Worm (Caenorhabditis elegans) whole organism, early embryonic: ENCODE results near the gene F45D3.2.

Source experiments
- B0310.2 ChIP-seq: sonication (generic microtip); optimal IDR thresholded peaks from 2 replicates; lab custom pipeline; 2016; ENCODE audit warnings: mild to moderate bottlenecking, missing genetic modification characterization, missing compliant biosample characterization
- F13C5.2 ChIP-seq: sonication (generic microtip); optimal IDR thresholded peaks from 2 replicates; lab custom pipeline; 2017; ENCODE audit warnings: mild to moderate bottlenecking, missing genetic modification characterization, inconsistent platforms, missing compliant biosample characterization
- aly-1 ChIP-seq: sonication (generic microtip); optimal IDR thresholded peaks from 2 replicates; lab custom pipeline; 2016; ENCODE audit warnings: missing genetic modification characterization, missing compliant biosample characterization
- ama-1 ChIP-seq: fragments of 150-350 bp; optimal IDR thresholded peaks from 2 replicates; lab custom pipeline; 2014
- ceh-13 ChIP-seq: fragments of 200-800 bp; sonication (Bioruptor generic); optimal IDR thresholded peaks from 2 replicates; lab custom pipeline; 2018; ENCODE audit warnings: mild to moderate bottlenecking, missing genetic modification characterization, missing compliant biosample characterization
- ceh-36 ChIP-seq: sonication (generic microtip); optimal IDR thresholded peaks from 2 replicates; lab custom pipeline; 2016; ENCODE audit warnings: missing genetic modification characterization, inconsistent platforms, missing compliant biosample characterization
- ets-7 ChIP-seq: sonication (generic microtip); optimal IDR thresholded peaks from 2 replicates; lab custom pipeline; 2016; ENCODE audit warnings: missing genotype, missing genetic modification characterization, missing compliant biosample characterization
- flt-1 ChIP-seq: fragments of 200-800 bp; sonication (Bioruptor generic); IDR thresholded peaks from 2 replicates; pipeline ENCODE4 v1.3.6; 2022; ENCODE audit warnings: missing genetic modification characterization, missing compliant biosample characterization
- hmbx-1 ChIP-seq: sonication (generic microtip); optimal IDR thresholded peaks from 2 replicates; lab custom pipeline; 2016; ENCODE audit warnings: mild to moderate bottlenecking, missing genetic modification characterization, missing compliant biosample characterization
- hmg-4 ChIP-seq: fragments of 200-800 bp; sonication (Bioruptor generic); optimal IDR thresholded peaks from 2 replicates; lab custom pipeline; 2018; ENCODE audit warnings: mild to moderate bottlenecking, missing genetic modification characterization, missing compliant biosample characterization
- hnd-1 ChIP-seq: sonication (generic microtip); optimal IDR thresholded peaks from 2 replicates; lab custom pipeline; 2016; ENCODE audit warnings: missing genetic modification characterization, missing compliant biosample characterization
- pes-1 ChIP-seq: fragments of 200-800 bp; sonication (Bioruptor generic); IDR thresholded peaks from 2 replicates; pipeline ENCODE4 v1.3.6; 2022; ENCODE audit warnings: missing genetic modification reagents, missing genetic modification characterization, missing compliant biosample characterization
- scrt-1 ChIP-seq: fragments of 200-800 bp; sonication (Bioruptor generic); IDR thresholded peaks from 2 replicates; pipeline ENCODE4 v1.3.6; 2022; ENCODE audit warnings: missing genetic modification characterization, missing compliant biosample characterization
- sea-1 ChIP-seq: fragments of 200-800 bp; sonication (Bioruptor generic); conservative IDR thresholded peaks from 2 replicates; pipeline ENCODE4 v1.3.6; 2022; ENCODE audit warnings: missing genetic modification characterization, missing compliant biosample characterization
- tbx-11 ChIP-seq: fragments of 200-800 bp; sonication (Bioruptor generic); IDR thresholded peaks from 2 replicates; pipeline ENCODE4 v1.3.6; 2022; ENCODE audit warnings: missing genetic modification characterization, missing compliant biosample characterization
- tbx-37 ChIP-seq: fragments of 200-800 bp; sonication (Bioruptor generic); conservative IDR thresholded peaks from 2 replicates; pipeline ENCODE4 v1.3.6; 2022; ENCODE audit warnings: missing genetic modification reagents, missing genetic modification characterization, missing compliant biosample characterization
- tra-4 ChIP-seq: sonication (generic microtip); optimal IDR thresholded peaks from 2 replicates; lab custom pipeline; 2017; ENCODE audit warnings: missing genetic modification characterization, missing compliant biosample characterization

F45D3.2 gene

DNA sequence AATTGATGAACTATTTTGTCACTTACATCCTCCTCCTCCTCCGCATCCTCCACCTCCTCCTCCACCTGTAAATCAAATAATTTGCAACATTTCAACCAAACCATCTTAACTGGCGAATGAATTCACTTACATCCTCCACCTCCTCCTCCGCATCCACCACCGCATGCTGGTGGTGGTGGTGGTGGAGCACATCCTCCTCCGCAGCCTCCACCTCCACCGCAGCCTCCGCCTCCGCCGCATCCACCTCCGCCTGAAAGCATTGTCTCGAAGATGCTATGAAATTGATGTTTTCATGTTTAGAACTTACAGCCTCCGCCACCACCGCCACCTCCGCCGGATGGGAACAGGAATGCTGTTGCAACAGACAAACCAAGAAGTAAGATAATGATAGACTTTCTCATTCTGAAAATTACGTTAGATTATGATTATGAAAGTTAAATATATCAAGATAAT lies 35.7 kb downstream of the F45D3.2 start, which contains the start of gene grl-23:
grl-23 (minus strand) TSS at position 403 of the 453 bp plus-strand sequence.
- TF ChIP-seq sea-1 (GFP tag; lab: Robert Waterston, UW): no peak

DNA sequence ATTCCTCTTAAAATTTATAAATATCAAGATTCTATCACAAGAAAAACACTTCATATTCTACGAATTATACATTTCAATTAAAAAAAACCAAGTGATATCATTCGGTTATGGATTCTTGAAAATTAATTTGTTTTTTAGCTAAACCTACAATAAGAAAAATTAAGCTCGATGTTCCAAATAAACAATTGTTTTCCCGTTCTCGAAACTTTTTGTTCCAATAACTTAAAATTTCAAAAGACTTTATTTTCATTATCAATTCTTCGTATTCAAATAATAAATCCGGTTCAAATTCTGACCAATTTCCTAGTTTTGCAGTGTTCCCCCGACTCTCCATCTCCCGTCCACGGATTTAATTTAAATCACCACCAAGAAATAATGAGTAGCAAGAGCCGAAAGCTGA lies 38.5 kb downstream of the F45D3.2 start, which contains the start of gene E02A10.3:
E02A10.3 (plus strand) TSS at position 301 of the 400 bp plus-strand sequence.
- no peak for TF ChIP-seq scrt-1 (GFP tag; lab: Robert Waterston, UW)
- TF ChIP-seq B0310.2: no peak
- no peak for TF ChIP-seq hmbx-1 (tag; lab: Kevin White, UChicago)
- TF ChIP-seq tbx-37 (GFP tag; lab: Robert Waterston, UW): no peak
- no peak for TF ChIP-seq sea-1 (GFP tag; lab: Robert Waterston, UW)
- TF ChIP-seq F13C5.2 (tag; lab: Kevin White, UChicago): no peak
- TF ChIP-seq tbx-11 (GFP tag; lab: Robert Waterston, UW): no peak
- no peak for TF ChIP-seq aly-1 (tag; lab: Kevin White, UChicago)
- TF ChIP-seq hnd-1 (tag; lab: Kevin White, UChicago): no peak
- no peak for TF ChIP-seq hmg-4
- no peak for TF ChIP-seq ceh-13
- TF ChIP-seq ama-1 (lab: Kevin White, UChicago): no peak

DNA sequence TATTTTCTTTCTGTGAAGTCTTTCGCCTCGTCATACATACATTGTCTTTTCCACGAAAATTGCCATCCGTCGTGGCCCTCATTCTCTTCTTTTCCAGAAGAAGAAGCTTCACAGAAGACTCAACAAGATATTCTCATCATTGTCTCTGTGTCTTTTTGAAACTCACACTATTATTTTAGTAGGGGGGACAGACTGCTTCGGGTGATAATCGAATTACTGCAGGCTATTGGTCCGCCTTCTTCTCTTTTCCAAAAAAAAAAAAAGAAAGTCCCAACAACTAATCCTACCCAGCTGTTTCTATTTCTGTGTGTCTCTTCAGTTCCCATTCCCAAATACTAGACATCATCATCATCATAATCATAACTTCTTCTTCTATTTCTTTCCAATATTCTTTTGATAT lies 42.6 kb downstream of the F45D3.2 start:
- TF ChIP-seq scrt-1 (GFP tag; lab: Robert Waterston, UW): no peak
- TF ChIP-seq aly-1 (tag; lab: Kevin White, UChicago): no peak
- TF ChIP-seq B0310.2: no peak
- no peak for TF ChIP-seq pes-1 (GFP tag; lab: Robert Waterston, UW)
- no peak for TF ChIP-seq hmbx-1 (tag; lab: Kevin White, UChicago)
- no peak for TF ChIP-seq tbx-11 (GFP tag; lab: Robert Waterston, UW)

DNA sequence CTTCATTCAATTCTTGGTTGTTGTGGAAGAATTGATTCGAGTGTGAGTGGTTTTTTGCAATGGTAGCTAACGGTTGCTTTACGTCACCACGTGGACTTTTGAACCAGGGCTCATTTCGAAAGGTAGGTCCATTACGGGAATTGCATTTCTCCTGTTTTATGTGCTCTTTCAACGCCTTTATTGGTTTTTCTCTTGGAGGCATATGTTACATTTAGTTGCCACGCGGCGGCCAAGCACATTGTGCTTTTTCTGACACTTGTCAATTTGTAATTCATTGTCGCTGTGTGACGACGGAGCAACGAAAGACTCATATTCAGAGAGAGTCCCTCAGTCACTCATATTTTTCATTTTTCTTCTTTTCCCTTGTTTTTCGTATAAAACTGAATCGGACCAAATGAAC lies 43.9 kb downstream of the F45D3.2 start:
- no peak for TF ChIP-seq ceh-13

DNA sequence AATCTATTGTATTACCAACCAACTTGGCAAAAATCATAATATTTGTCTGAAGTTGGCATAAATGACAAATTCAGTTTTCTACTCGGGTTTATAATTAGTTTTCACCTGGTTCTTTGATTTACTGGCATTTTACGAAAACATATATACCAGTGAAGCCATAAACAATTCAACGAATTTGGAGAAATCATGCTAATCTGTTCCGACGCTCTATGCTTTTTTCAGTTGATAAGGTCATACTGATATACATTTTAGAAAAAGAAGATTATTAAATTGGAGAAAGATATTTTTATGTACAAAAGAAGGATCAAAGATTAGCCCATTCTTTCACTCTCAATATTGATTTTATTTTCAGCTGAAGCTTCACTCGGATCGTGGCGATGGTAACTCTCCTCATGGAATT lies 46.0 kb downstream of the F45D3.2 start:
- TF ChIP-seq scrt-1 (GFP tag; lab: Robert Waterston, UW): no peak
- TF ChIP-seq tbx-37 (GFP tag; lab: Robert Waterston, UW): no peak
- TF ChIP-seq ama-1 (lab: Kevin White, UChicago): no peak
- TF ChIP-seq sea-1 (GFP tag; lab: Robert Waterston, UW): no peak
- TF ChIP-seq tra-4 (tag; lab: Kevin White, UChicago): no peak
- TF ChIP-seq ceh-13: no peak
- TF ChIP-seq F13C5.2 (tag; lab: Kevin White, UChicago): no peak
- no peak for TF ChIP-seq ceh-36 (tag; lab: Kevin White, UChicago)
- no peak for TF ChIP-seq flt-1 (GFP tag; lab: Robert Waterston, UW)
- TF ChIP-seq tbx-11 (GFP tag; lab: Robert Waterston, UW): no peak
- TF ChIP-seq hmg-4: no peak
- TF ChIP-seq aly-1 (tag; lab: Kevin White, UChicago): no peak
- no peak for TF ChIP-seq hmbx-1 (tag; lab: Kevin White, UChicago)

DNA sequence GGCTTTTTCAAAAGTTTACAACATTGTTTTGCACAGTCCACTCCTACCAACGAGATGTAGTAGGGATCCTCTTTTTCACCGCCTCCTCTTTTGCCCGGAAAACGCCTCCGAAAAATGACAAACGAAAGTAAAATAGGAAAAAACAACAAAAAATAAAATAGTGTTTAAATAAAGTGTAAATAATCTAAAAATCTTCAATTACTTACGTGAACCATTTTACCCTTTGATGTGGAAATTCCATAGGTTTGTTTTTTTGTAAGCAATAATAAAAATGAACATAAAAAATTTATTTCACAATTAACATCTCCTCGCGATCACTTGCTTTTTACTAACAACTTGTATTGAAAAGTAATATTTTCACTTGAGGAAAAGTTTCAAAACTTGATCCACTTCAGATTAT lies 47.2 kb downstream of the F45D3.2 start, which contains the start of gene C14C10.1:
C14C10.1 (plus strand) TSS at position 301 of the 400 bp plus-strand sequence.
- TF ChIP-seq tra-4 (tag; lab: Kevin White, UChicago): no peak

DNA sequence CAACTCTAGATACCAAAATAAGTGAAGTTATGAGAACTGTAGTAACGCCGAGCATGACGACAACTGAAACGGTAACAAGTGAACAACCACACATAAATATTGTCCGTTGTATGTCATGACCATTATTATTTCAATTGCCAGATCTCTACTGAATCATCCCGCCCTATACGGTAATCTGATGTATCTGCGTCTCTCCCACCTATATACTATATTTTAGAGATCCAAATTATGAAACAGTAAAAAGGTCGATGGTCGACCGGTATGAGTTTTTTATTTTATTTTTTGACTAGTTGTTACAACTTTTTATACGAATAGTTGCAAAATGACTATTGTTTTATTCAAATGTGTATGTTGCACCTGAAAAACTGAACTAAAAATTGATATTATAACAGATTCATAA lies 49.8 kb downstream of the F45D3.2 start, which contains the start of gene ttr-43:
ttr-43 (minus strand) TSS at position 101 of the 400 bp plus-strand sequence.
- no peak for TF ChIP-seq ama-1 (lab: Kevin White, UChicago)

DNA sequence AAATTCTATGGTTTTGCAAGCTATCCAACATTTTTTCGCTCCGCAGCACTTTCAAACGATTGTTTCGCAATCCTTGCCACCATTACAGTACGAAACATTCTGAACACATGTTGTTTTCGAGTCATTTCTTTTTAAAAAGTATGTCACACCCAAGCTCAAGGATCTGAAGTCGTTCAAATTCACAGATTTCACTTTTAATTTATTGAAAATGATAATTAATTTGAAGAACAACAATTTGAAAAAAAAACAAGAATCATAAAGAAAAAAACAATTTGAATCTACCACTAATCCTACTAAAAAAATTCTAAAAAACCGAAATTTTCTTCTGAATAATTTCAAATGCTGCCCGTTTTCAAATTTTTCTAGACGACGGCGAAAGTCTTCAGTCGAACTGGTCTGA lies 51.5 kb downstream of the F45D3.2 start, which contains the start of gene C14C10.2:
C14C10.2 (minus strand) TSS at position 101 of the 400 bp plus-strand sequence.
- TF ChIP-seq tra-4 (tag; lab: Kevin White, UChicago) (no peak), hmbx-1 (tag; lab: Kevin White, UChicago) (no peak), ama-1 (lab: Kevin White, UChicago) (no peak), aly-1 (tag; lab: Kevin White, UChicago) (no peak), tbx-11 (GFP tag; lab: Robert Waterston, UW) (no peak), sea-1 (GFP tag; lab: Robert Waterston, UW) (no peak), F13C5.2 (tag; lab: Kevin White, UChicago) (no peak), pes-1 (GFP tag; lab: Robert Waterston, UW) (no peak), B0310.2 (no peak), ceh-13 (no peak), scrt-1 (GFP tag; lab: Robert Waterston, UW) (no peak), ets-7 (tag; lab: Kevin White, UChicago) (no peak), tbx-37 (GFP tag; lab: Robert Waterston, UW) (no peak), ceh-36 (tag; lab: Kevin White, UChicago) (no peak), hmg-4 (no peak), flt-1 (GFP tag; lab: Robert Waterston, UW) (no peak), hnd-1 (tag; lab: Kevin White, UChicago) (no peak)
